Fruit fly (Drosophila melanogaster): ENCODE measurements around the gene CG2991.

The CG2991 gene

dm6 chr2L:2878188-2878587, 21.2 kb downstream of the CG2991 start, which contains the start of the genes Prx6a and Sbat (continued):
- no peak for TF ChIP-seq HLH4C (GFP tag; IDR thresholded peaks at IDR 0.05; ENCODE audit: partially characterized antibody)
- TF ChIP-seq CG42726 (GFP tag; IDR thresholded peaks at IDR 0.05; ENCODE audit: partially characterized antibody) = no peak
- TF ChIP-seq sqz (GFP tag; optimal IDR thresholded peaks at IDR 0.05) = peak; percentile 29
- TF ChIP-seq Sin3A (optimal IDR thresholded peaks at IDR 0.05) = peak; percentile 92
- no peak for TF ChIP-seq Hr39 (optimal IDR thresholded peaks at IDR 0.05)
- peak; percentile 47 for TF ChIP-seq CG1602 (GFP tag; optimal IDR thresholded peaks at IDR 0.05)
- TF ChIP-seq CG8359 (GFP tag; optimal IDR thresholded peaks at IDR 0.05; ENCODE audit: borderline replicate concordance) = no peak
- peak; percentile 79 for TF ChIP-seq slbo (GFP tag; IDR thresholded peaks at IDR 0.05)
- TF ChIP-seq CG11456 (GFP tag; IDR thresholded peaks at IDR 0.05) = 0 out of 3 replicates have a peak, but pooled peaks have one; percentile 65
- peak; percentile 44 for TF ChIP-seq CG8388 (GFP tag; optimal IDR thresholded peaks at IDR 0.05)
- peak; percentile 80 for TF ChIP-seq CG10543 (GFP tag; optimal IDR thresholded peaks at IDR 0.05)
- peak; percentile 33 for TF ChIP-seq odd (GFP tag; optimal IDR thresholded peaks at IDR 0.05)
- TF ChIP-seq CG18262 (tag; optimal IDR thresholded peaks at IDR 0.05) = peak; percentile 63
- no peak for TF ChIP-seq bigmax (GFP tag; optimal IDR thresholded peaks at IDR 0.05)
- TF ChIP-seq mirr (GFP tag; optimal IDR thresholded peaks at IDR 0.05) = peak; percentile 55
- peak; percentile 72 for TF ChIP-seq NfI (GFP tag; optimal IDR thresholded peaks at IDR 0.05)
- 0 out of 2 replicates have a peak, but pooled peaks have one; percentile 8 for TF ChIP-seq ttk (GFP tag; IDR thresholded peaks at IDR 0.05)
- TF ChIP-seq CG9876 (GFP tag; optimal IDR thresholded peaks at IDR 0.05) = peak; percentile 63
- peak; percentile 79 for TF ChIP-seq CG9215 (GFP tag; IDR thresholded peaks at IDR 0.05)
- peak; percentile 73 for TF ChIP-seq Antp (GFP tag; optimal IDR thresholded peaks at IDR 0.05)
- TF ChIP-seq CG3847 (GFP tag; IDR thresholded peaks at IDR 0.05) = peak; percentile 71
- TF ChIP-seq Hand (GFP tag; optimal IDR thresholded peaks at IDR 0.05) = no peak
- TF ChIP-seq sug (tag; optimal IDR thresholded peaks at IDR 0.05) = peak; percentile 89
- peak; percentile 85 for TF ChIP-seq CG13894 (tag; optimal IDR thresholded peaks at IDR 0.05)
- TF ChIP-seq ewg (GFP tag; optimal IDR thresholded peaks at IDR 0.05) = peak; percentile 39
- TF ChIP-seq maf-S (GFP tag; optimal IDR thresholded peaks at IDR 0.05) = peak; percentile 54
- TF ChIP-seq Ada2b (GFP tag; IDR thresholded peaks at IDR 0.05) = peak; percentile 62; the same call in 1 of the 2 replicates
- no peak for TF ChIP-seq CG14965 (GFP tag; optimal IDR thresholded peaks at IDR 0.05; ENCODE audit: borderline replicate concordance)
- TF ChIP-seq lola (GFP tag; optimal IDR thresholded peaks at IDR 0.05) = peak in 1 of 3 experiments; percentile 70
- peak; percentile 75 for TF ChIP-seq CG13624 (GFP tag; optimal IDR thresholded peaks at IDR 0.05)
- TF ChIP-seq CG14860 (GFP tag; IDR thresholded peaks at IDR 0.05; ENCODE audit: partially characterized antibody) = no peak
- 0 out of 2 replicates have a peak, but pooled peaks have one; percentile 20 for TF ChIP-seq Oaz (GFP tag; IDR thresholded peaks at IDR 0.05)
- no peak for TF ChIP-seq cad (GFP tag; optimal IDR thresholded peaks at IDR 0.05)
- TF ChIP-seq dmrt11E (tag; optimal IDR thresholded peaks at IDR 0.05) = peak; percentile 65
- TF ChIP-seq aop (GFP tag; IDR thresholded peaks at IDR 0.05) = no peak
- TF ChIP-seq emc (GFP tag; optimal IDR thresholded peaks at IDR 0.05) = peak; percentile 10
- no peak; the same call in 1 of the 2 replicates for TF ChIP-seq CG32767 (GFP tag; IDR thresholded peaks at IDR 0.05)
- no peak for TF ChIP-seq pros (GFP tag; optimal IDR thresholded peaks at IDR 0.05)
- TF ChIP-seq B-H1 (GFP tag; IDR thresholded peaks at IDR 0.05) = peak; percentile 57
- TF ChIP-seq NC2β (GFP tag; optimal IDR thresholded peaks at IDR 0.05) = peak; percentile 63
- TF ChIP-seq Fer1 (GFP tag; optimal IDR thresholded peaks at IDR 0.05) = peak; percentile 81
- TF ChIP-seq CG1832 (GFP tag; optimal IDR thresholded peaks at IDR 0.05) = no peak
- TF ChIP-seq MBD-R2 (GFP tag; IDR thresholded peaks at IDR 0.05) = peak; percentile 92
- TF ChIP-seq CG12942 (GFP tag; optimal IDR thresholded peaks at IDR 0.05) = peak; percentile 66
- TF ChIP-seq stc (GFP tag; IDR thresholded peaks at IDR 0.05) = peak; percentile 45; the same call in 1 of the 2 replicates
- peak; percentile 70 for TF ChIP-seq CG7839 (tag; optimal IDR thresholded peaks at IDR 0.05)
- TF ChIP-seq CG15269 (tag; optimal IDR thresholded peaks at IDR 0.05) = peak; percentile 69
- peak; percentile 0 for TF ChIP-seq CG5245 (GFP tag; optimal IDR thresholded peaks at IDR 0.05)
- TF ChIP-seq CG13424 (tag; optimal IDR thresholded peaks at IDR 0.05) = peak; percentile 88
- TF ChIP-seq vfl (GFP tag; optimal IDR thresholded peaks at IDR 0.05) = peak; percentile 63
- peak; percentile 5 for TF ChIP-seq CG17802 (tag; optimal IDR thresholded peaks at IDR 0.05)

All from whole organism, embryonic.